Worm (Caenorhabditis elegans) whole organism, late embryonic: ENCODE measurements around the gene str-114.

Experiments
- C08G9.2 ChIP-seq: sonication (generic microtip); optimal IDR thresholded peaks from 2 replicates; lab custom pipeline; 2016; ENCODE audit warnings: mild to moderate bottlenecking, missing genetic modification characterization, moderate library complexity, missing compliant biosample characterization
- C38D4.7 ChIP-seq: fragments of 200-800 bp; sonication (Bioruptor generic); optimal IDR thresholded peaks from 2 replicates; lab custom pipeline; 2018; ENCODE audit warnings: mild to moderate bottlenecking, missing genetic modification characterization, moderate library complexity, missing compliant biosample characterization
- F13H6.1 ChIP-seq: sonication (generic microtip); optimal IDR thresholded peaks from 2 replicates; lab custom pipeline; 2016; ENCODE audit warnings: missing genetic modification characterization, missing compliant biosample characterization
- T23F11.4 ChIP-seq: fragments of 200-800 bp; sonication (Bioruptor generic); optimal IDR thresholded peaks from 2 replicates; lab custom pipeline; 2018; ENCODE audit warnings: mild to moderate bottlenecking, missing genetic modification characterization, missing compliant biosample characterization
- Y22D7AL.16 ChIP-seq: sonication (generic microtip); optimal IDR thresholded peaks from 2 replicates; lab custom pipeline; 2016; ENCODE audit warnings: missing genetic modification characterization, missing compliant biosample characterization
- ceh-18 ChIP-seq: sonication (generic microtip); optimal IDR thresholded peaks from 2 replicates; lab custom pipeline; 2016; ENCODE audit warnings: missing genetic modification characterization, missing compliant biosample characterization
- ceh-2 ChIP-seq: sonication (generic microtip); optimal IDR thresholded peaks from 2 replicates; lab custom pipeline; 2016; ENCODE audit warnings: missing genotype, missing genetic modification characterization, missing compliant biosample characterization
- ceh-24 ChIP-seq: sonication (generic microtip); optimal IDR thresholded peaks from 2 replicates; lab custom pipeline; 2016; ENCODE audit warnings: mild to moderate bottlenecking, missing genetic modification characterization, missing compliant biosample characterization
- ceh-30 ChIP-seq: fragments of 150-350 bp; optimal IDR thresholded peaks from 2 replicates; lab custom pipeline; 2014; ENCODE audit warnings: missing biosample characterization, missing genetic modification characterization
- ceh-31 ChIP-seq: sonication (generic microtip); optimal IDR thresholded peaks from 2 replicates; lab custom pipeline; 2016; ENCODE audit warnings: missing genetic modification characterization, missing compliant biosample characterization
- dve-1 ChIP-seq: sonication (generic microtip); optimal IDR thresholded peaks from 2 replicates; lab custom pipeline; 2017; ENCODE audit warnings: antibody characterized with exemption, mild to moderate bottlenecking, missing genetic modification characterization, missing compliant biosample characterization
- elt-4 ChIP-seq: sonication (generic microtip); optimal IDR thresholded peaks from 2 replicates; lab custom pipeline; 2016; ENCODE audit warnings: missing genetic modification characterization, missing compliant biosample characterization
- ets-4 ChIP-seq: sonication (generic microtip); optimal IDR thresholded peaks from 2 replicates; lab custom pipeline; 2016; ENCODE audit warnings: missing genetic modification characterization, missing compliant biosample characterization
- eyg-1 ChIP-seq: sonication (generic microtip); optimal IDR thresholded peaks from 2 replicates; lab custom pipeline; 2016; ENCODE audit warnings: missing genotype, missing genetic modification characterization, missing compliant biosample characterization
- fkh-10 ChIP-seq: fragments of 150-350 bp; optimal IDR thresholded peaks from 2 replicates; lab custom pipeline; 2014; ENCODE audit warnings: missing biosample characterization, missing genetic modification reagents, missing genetic modification characterization
- gmeb-2 ChIP-seq: sonication (generic microtip); optimal IDR thresholded peaks from 2 replicates; lab custom pipeline; 2016; ENCODE audit warnings: missing genetic modification characterization, inconsistent platforms, missing compliant biosample characterization
- hlh-30 ChIP-seq: sonication (generic microtip); optimal IDR thresholded peaks from 2 replicates; lab custom pipeline; 2017; ENCODE audit warnings: antibody characterized with exemption, missing genetic modification characterization, missing compliant biosample characterization; ENCODE audit not compliant: insufficient read depth
- hlh-8 ChIP-seq: sonication (generic microtip); optimal IDR thresholded peaks from 2 replicates; lab custom pipeline; 2016; ENCODE audit warnings: missing genotype, missing genetic modification characterization, missing compliant biosample characterization
- lim-6 ChIP-seq: sonication (generic microtip); optimal IDR thresholded peaks from 2 replicates; lab custom pipeline; 2016; ENCODE audit warnings: missing genetic modification characterization, missing compliant biosample characterization
- lin-11 ChIP-seq: fragments of 200-800 bp; sonication (Bioruptor generic); optimal IDR thresholded peaks from 2 replicates; lab custom pipeline; 2018; ENCODE audit warnings: mild to moderate bottlenecking, missing genetic modification characterization, missing compliant biosample characterization
- madf-2 ChIP-seq: sonication (generic microtip); optimal IDR thresholded peaks from 2 replicates; lab custom pipeline; 2017; ENCODE audit warnings: missing genetic modification characterization, missing compliant biosample characterization
- nfya-1 ChIP-seq: sonication (generic microtip); optimal IDR thresholded peaks from 2 replicates; lab custom pipeline; 2017; ENCODE audit warnings: missing genetic modification characterization, mild to moderate bottlenecking, missing compliant biosample characterization, antibody characterized with exemption, moderate library complexity
- nhr-232 ChIP-seq: sonication (generic microtip); optimal IDR thresholded peaks from 2 replicates; lab custom pipeline; 2016; ENCODE audit warnings: missing genetic modification characterization, missing compliant biosample characterization
- npax-4 ChIP-seq: sonication (generic microtip); optimal IDR thresholded peaks from 2 replicates; lab custom pipeline; 2016; ENCODE audit warnings: missing genetic modification characterization, missing compliant biosample characterization
- pat-9 ChIP-seq: fragments of 200-800 bp; sonication (Bioruptor generic); optimal IDR thresholded peaks from 2 replicates; lab custom pipeline; 2018; ENCODE audit warnings: mild to moderate bottlenecking, missing genetic modification characterization, moderate library complexity, missing compliant biosample characterization
- pha-4 ChIP-seq: fragments of 150-350 bp; optimal IDR thresholded peaks from 2 replicates; lab custom pipeline; 2018; ENCODE audit warnings: missing biosample characterization, missing genetic modification reagents, missing genetic modification characterization
- pqm-1 ChIP-seq: sonication (generic microtip); optimal IDR thresholded peaks from 2 replicates; lab custom pipeline; 2016; ENCODE audit warnings: missing genetic modification characterization, missing compliant biosample characterization
- pros-1 ChIP-seq: fragments of 150-350 bp; optimal IDR thresholded peaks from 2 replicates; lab custom pipeline; 2014; ENCODE audit warnings: missing biosample characterization, missing genetic modification reagents, missing genetic modification characterization
- sdc-2 ChIP-seq: sonication (generic microtip); optimal IDR thresholded peaks from 2 replicates; lab custom pipeline; 2016; ENCODE audit warnings: missing genotype, missing genetic modification characterization, missing compliant biosample characterization
- tbx-2 ChIP-seq: sonication (generic microtip); optimal IDR thresholded peaks from 2 replicates; lab custom pipeline; 2016; ENCODE audit warnings: missing genetic modification characterization, missing compliant biosample characterization
- ttx-3 ChIP-seq: sonication (generic microtip); optimal IDR thresholded peaks from 2 replicates; lab custom pipeline; 2016; ENCODE audit warnings: missing genetic modification reagents, missing genetic modification characterization, missing compliant biosample characterization
- unc-3 ChIP-seq, 2 experiments: fragments of 200-800 bp in 1 of 2; sonication (Bioruptor generic) in 1 of 2; sonication (generic microtip) in 1 of 2; conservative IDR thresholded peaks in 1 of 2; optimal IDR thresholded peaks in 1 of 2; 2 replicates each; pipeline versions ENCODE4 v1.3.6 to Lab custom; 2016 to 2022; ENCODE audit warnings: missing compliant biosample characterization in 2 of 2, missing genetic modification characterization in 2 of 2, missing genetic modification reagents in 1 of 2
- unc-55 ChIP-seq: sonication (generic microtip); optimal IDR thresholded peaks from 2 replicates; lab custom pipeline; 2017; ENCODE audit warnings: missing biosample characterization, missing genetic modification reagents, missing genetic modification characterization
- ztf-16 ChIP-seq: sonication (generic microtip); optimal IDR thresholded peaks from 2 replicates; lab custom pipeline; 2017; ENCODE audit warnings: missing genetic modification characterization, missing compliant biosample characterization

The str-114 gene

ce11 chrV:3678513-3678912 lies 28.9 kb downstream of the str-114 start:
- TF ChIP-seq nfya-1 (peak; percentile 52), F13H6.1 (tag; lab: Kevin White, UChicago) (no peak), dve-1 (tag; lab: Kevin White, UChicago) (no peak)

DNA sequence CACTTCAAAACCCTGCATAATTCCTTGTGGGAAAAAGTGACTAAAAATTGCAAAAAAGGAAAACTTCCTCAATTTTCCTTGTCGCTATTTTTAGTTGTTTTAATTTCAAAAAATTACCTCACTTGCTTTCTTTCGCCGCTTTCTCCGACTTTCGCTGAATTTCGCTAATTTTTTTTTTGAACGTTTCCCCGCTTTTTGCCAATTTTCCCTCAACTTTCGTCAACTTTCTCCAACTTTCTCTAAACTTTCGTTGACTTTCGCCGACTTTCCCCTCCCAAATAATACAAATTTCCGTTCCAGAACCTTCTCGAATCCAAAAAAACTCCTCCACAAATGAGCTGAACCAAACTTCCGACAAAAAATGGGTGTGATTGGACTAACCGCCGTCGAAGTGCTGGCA lies 33.0 kb downstream of the str-114 start, which contains the start of gene W08A12.3:
TSS of gene W08A12.3 (plus strand) at position 301 of the 400 bp plus-strand sequence.
- no peak for TF ChIP-seq gmeb-2
- TF ChIP-seq hlh-30 (tag; lab: Kevin White, UChicago): no peak
- TF ChIP-seq lim-6 (tag; lab: Kevin White, UChicago): no peak

DNA sequence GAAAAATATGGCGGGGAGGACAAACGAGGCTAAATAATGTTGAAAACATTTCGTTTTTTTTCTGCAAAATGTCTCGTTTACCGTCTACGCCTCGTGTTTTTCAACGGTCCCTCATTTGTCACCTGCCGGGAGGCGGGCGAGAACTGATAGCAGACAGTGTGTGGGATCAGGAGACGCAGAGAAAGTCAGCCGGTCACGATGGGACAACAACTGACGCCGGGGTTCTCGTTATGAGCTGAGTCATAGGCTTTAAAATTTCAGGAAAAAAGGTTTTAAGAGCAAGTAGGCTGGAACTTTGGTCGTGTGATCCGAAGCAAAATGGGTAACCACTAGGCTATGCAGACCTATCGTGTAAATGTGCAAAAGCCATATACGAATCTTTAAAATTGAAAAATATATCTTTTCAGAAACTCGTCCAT lies 36.2 kb downstream of the str-114 start, which contains the start of gene W08A12.2:
TSS of gene W08A12.2 (minus strand) at position 103 of the 419 bp plus-strand sequence.
- TF ChIP-seq hlh-30 (tag; lab: Kevin White, UChicago): peak; percentile 40
- no peak for TF ChIP-seq eyg-1 (tag; lab: Kevin White, UChicago)
- TF ChIP-seq pat-9 (tag; lab: Kevin White, UChicago): no peak
- TF ChIP-seq unc-55: peak; percentile 16
- peak; percentile 35 for TF ChIP-seq ceh-18 (tag; lab: Kevin White, UChicago)
- no peak for TF ChIP-seq sdc-2 (tag; lab: Kevin White, UChicago)
- TF ChIP-seq pqm-1 (tag; lab: Kevin White, UChicago): no peak
- TF ChIP-seq C08G9.2: no peak
- no peak for TF ChIP-seq pha-4 (tag; lab: Kevin White, UChicago)
- TF ChIP-seq nhr-232: no peak
- no peak for TF ChIP-seq ceh-2 (tag; lab: Kevin White, UChicago)
- no peak for TF ChIP-seq ets-4 (tag; lab: Kevin White, UChicago)
- TF ChIP-seq ztf-16 (tag; lab: Kevin White, UChicago): no peak
- TF ChIP-seq, all 69 proteins: peak for 3

DNA sequence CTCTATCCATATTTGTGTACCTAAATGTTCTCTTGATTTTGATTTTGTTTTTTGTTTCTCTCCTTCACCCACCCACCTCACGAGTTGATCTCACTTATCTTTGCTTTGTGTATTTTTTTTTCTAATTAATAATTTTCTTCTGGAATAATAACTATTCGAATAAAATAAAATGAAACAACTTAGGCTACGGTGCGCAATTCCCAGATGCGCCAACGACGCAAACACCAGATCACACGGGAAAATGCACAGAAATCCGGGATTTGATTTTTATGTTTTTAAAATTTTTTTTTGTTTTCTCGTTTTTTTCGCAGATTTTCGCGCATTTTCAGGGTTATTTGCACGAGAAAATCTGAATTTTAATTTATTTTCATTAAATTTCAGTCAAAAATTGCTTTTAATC lies 36.7 kb downstream of the str-114 start:
- TF ChIP-seq sdc-2 (tag; lab: Kevin White, UChicago) (no peak), lin-11 (tag; lab: Kevin White, UChicago) (no peak), fkh-10 (GFP tag; lab: Kevin White, UChicago) (no peak), unc-3 (GFP tag; conservative IDR thresholded peaks at IDR 0.05; lab: Robert Waterston, UW) (no peak), unc-3 (tag; optimal IDR thresholded peaks at IDR 0.05; lab: Kevin White, UChicago) (no peak), elt-4 (tag; lab: Kevin White, UChicago) (no peak), ceh-31 (tag; lab: Kevin White, UChicago) (no peak), hlh-8 (no peak), T23F11.4 (GFP tag; lab: Kevin White, UChicago) (no peak), npax-4 (no peak), ttx-3 (tag; lab: Kevin White, UChicago) (no peak), C38D4.7 (no peak)

ce11 chrV:3686899-3687298 lies 37.3 kb downstream of the str-114 start, which contains the start of gene unc-132:
Gene unc-132, plus strand, starts transcription at chrV:3687106.
- no peak for TF ChIP-seq pros-1 (tag; lab: Kevin White, UChicago)
- no peak for TF ChIP-seq ceh-24 (tag; lab: Kevin White, UChicago)
- TF ChIP-seq Y22D7AL.16 (tag; lab: Kevin White, UChicago): no peak
- no peak for TF ChIP-seq ztf-16 (tag; lab: Kevin White, UChicago)
- TF ChIP-seq madf-2 (tag; lab: Kevin White, UChicago): no peak
- no peak for TF ChIP-seq ceh-30 (tag; lab: Kevin White, UChicago)
- no peak for TF ChIP-seq hlh-30 (tag; lab: Kevin White, UChicago)
- no peak for TF ChIP-seq ceh-2 (tag; lab: Kevin White, UChicago)
- no peak for TF ChIP-seq tbx-2 (tag; lab: Kevin White, UChicago)
